Worm (Caenorhabditis elegans): ENCODE measurements around the gene daf-10.

The daf-10 gene

DNA sequence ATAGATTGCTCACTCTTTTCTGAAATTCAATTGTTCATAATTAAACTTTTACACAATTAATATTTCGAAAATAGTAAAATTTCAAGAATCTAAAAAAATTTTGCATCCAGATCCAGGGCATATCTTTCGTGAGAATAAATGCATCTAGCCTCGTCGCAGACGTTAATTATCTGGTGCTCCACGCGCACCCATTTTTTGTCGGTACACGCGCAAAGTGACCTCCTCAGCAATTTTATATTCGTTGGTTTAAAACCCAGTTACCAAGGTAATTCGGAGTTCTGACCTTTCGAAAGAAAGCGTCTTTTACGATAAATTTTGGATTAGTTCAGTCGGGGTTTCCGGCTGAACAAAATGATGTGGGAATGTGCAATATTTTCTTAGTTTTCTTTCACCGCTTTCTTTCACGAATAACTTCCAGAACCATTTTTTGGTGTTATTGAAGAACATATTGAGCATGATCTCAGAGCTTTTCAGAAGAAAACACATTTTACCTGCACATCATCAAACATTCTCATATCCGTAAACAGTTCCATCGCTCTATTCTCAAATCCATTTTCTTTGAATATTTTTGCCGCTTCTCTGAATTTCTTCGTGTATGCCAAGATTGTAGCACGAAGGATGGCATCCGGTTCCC lies 5.7 kb downstream of the daf-10 start:
- TF ChIP-seq nhr-76 (tag; optimal IDR thresholded peaks at IDR 0.05): no peak

DNA sequence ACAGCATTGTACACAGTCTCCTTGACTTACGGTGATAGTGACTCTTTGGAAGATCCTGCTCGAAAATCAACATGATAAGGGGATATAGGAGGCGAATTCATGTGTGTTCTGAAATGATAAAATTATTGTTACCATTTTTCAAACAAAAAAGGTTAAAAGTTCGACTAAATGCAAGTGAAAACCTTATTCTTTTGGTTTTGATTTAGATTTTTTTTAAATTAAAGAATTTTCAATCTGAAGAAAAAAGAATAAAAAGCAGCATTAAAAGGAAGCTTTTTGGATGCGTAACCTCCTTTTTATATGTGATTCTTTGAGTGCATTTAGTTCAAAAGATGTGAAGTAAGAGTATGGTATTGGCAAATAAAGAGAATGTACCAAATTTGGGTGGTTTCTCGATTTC lies 10.6 kb downstream of the daf-10 start, which contains the start of gene delm-1:
TSS of gene delm-1 (minus strand) at position 101 of the 400 bp plus-strand sequence.
- TF ChIP-seq elt-2 (tag; optimal IDR thresholded peaks at IDR 0.05): no peak
- no peak for TF ChIP-seq nhr-76 (tag; optimal IDR thresholded peaks at IDR 0.05)
- no peak for TF ChIP-seq ceh-16 (tag; optimal IDR thresholded peaks at IDR 0.05)
- TF ChIP-seq mml-1 (tag; optimal IDR thresholded peaks at IDR 0.05): no peak
- no peak for TF ChIP-seq skn-1 (tag; optimal IDR thresholded peaks at IDR 0.05)
- TF ChIP-seq unc-62 (GFP tag; optimal IDR thresholded peaks at IDR 0.05): no peak
- TF ChIP-seq eor-1 (tag; optimal IDR thresholded peaks at IDR 0.05): no peak
- TF ChIP-seq ama-1 (optimal IDR thresholded peaks at IDR 0.05): no peak
- TF ChIP-seq ZK546.5 (tag; optimal IDR thresholded peaks at IDR 0.05): no peak
- TF ChIP-seq pha-4 (tag; optimal IDR thresholded peaks at IDR 0.05): no peak
- no peak for TF ChIP-seq nhr-12 (tag; optimal IDR thresholded peaks at IDR 0.05)

DNA sequence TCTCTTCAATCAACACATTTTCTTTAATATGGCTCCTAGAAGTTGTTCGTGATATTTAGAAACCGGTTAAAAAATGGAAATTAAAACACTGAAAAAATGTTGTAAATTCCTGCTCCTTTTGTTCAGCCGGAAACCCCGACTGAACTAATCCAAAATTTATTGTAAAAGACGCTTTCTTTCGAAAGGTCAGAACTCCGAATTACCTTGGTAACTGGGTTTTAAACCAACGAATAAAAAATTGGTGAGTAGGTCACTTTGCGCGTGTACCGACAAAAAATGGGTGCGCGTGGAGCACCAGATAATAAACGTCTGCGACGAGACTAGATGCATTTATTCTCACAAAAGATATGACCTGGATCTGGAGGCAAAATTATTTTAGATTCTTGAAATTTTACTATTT lies 15.4 kb downstream of the daf-10 start:
- TF ChIP-seq snpc-4 (tag; optimal IDR thresholded peaks at IDR 0.05) (peak; percentile 45), nhr-28 (tag; optimal IDR thresholded peaks at IDR 0.05) (no peak)

DNA sequence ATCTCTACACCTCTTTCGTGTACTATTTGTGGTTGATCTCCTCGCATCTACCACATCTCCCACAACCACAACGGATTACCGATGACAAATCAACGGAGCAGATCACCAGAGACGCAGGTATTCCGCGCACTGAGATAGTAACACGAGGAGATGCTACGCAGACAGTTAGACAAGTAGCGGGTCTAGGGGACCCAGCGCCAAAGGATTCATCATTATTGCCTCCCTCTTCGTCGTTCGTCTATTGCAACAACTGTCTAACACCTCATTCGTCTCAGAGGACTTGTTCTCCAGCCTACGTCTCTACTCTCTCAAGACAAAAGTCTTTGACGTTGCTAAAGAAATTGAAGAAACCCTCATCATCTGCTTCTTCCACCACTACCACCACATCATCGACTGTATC lies 24.5 kb downstream of the daf-10 start:
- TF ChIP-seq nhr-11 (tag; optimal IDR thresholded peaks at IDR 0.05) (no peak), lsy-12 (tag; optimal IDR thresholded peaks at IDR 0.05) (no peak), nhr-28 (tag; optimal IDR thresholded peaks at IDR 0.05) (no peak), ceh-9 (tag; optimal IDR thresholded peaks at IDR 0.05) (no peak), pqm-1 (tag; optimal IDR thresholded peaks at IDR 0.05) (no peak), eor-1 (tag; optimal IDR thresholded peaks at IDR 0.05) (no peak), daf-12 (tag; optimal IDR thresholded peaks at IDR 0.05) (no peak), nfya-1 (tag; optimal IDR thresholded peaks at IDR 0.05; ENCODE audit: insufficient read depth) (peak; percentile 46), R02D3.7 (tag; optimal IDR thresholded peaks at IDR 0.05) (no peak), egl-5 (tag; optimal IDR thresholded peaks at IDR 0.05) (peak; percentile 9), tbx-2 (tag; optimal IDR thresholded peaks at IDR 0.05) (no peak), sea-2 (GFP tag; optimal IDR thresholded peaks at IDR 0.05) (no peak), hmg-11 (tag; optimal IDR thresholded peaks at IDR 0.05) (peak; percentile 31), ceh-16 (tag; optimal IDR thresholded peaks at IDR 0.05) (no peak), nhr-23 (tag; optimal IDR thresholded peaks at IDR 0.05) (peak; percentile 65), ztf-4 (tag; optimal IDR thresholded peaks at IDR 0.05) (no peak), nhr-43 (tag; optimal IDR thresholded peaks at IDR 0.05; ENCODE audit: poor library complexity, severe bottlenecking) (peak; percentile 81), aly-2 (tag; optimal IDR thresholded peaks at IDR 0.05) (no peak), ama-1 (optimal IDR thresholded peaks at IDR 0.05) (no peak), nhr-67 (tag; optimal IDR thresholded peaks at IDR 0.05) (no peak), ztf-11 (tag; optimal IDR thresholded peaks at IDR 0.05) (no peak), fos-1 (tag; optimal IDR thresholded peaks at IDR 0.05) (no peak), nhr-76 (tag; optimal IDR thresholded peaks at IDR 0.05) (no peak), fkh-2 (tag; optimal IDR thresholded peaks at IDR 0.05) (no peak), elt-1 (tag; optimal IDR thresholded peaks at IDR 0.05) (no peak), unc-62 (GFP tag; optimal IDR thresholded peaks at IDR 0.05) (no peak), elt-3 (tag; optimal IDR thresholded peaks at IDR 0.05) (peak in 1 of 3 experiments; percentile 29), nhr-25 (tag; optimal IDR thresholded peaks at IDR 0.05) (peak; percentile 63), elt-2 (tag; optimal IDR thresholded peaks at IDR 0.05) (no peak), snpc-4 (tag; optimal IDR thresholded peaks at IDR 0.05) (no peak), pha-4 (tag; optimal IDR thresholded peaks at IDR 0.05) (peak; percentile 4), nhr-237 (tag; optimal IDR thresholded peaks at IDR 0.05) (no peak), fkh-10 (GFP tag; optimal IDR thresholded peaks at IDR 0.05) (no peak), jun-1 (tag; optimal IDR thresholded peaks at IDR 0.05) (peak; percentile 36), lin-15B (tag; optimal IDR thresholded peaks at IDR 0.05) (peak; percentile 31), mdl-1 (tag; optimal IDR thresholded peaks at IDR 0.05) (peak; percentile 42), mml-1 (tag; optimal IDR thresholded peaks at IDR 0.05) (no peak), ceh-28 (tag; optimal IDR thresholded peaks at IDR 0.05) (no peak), nhr-77 (tag; optimal IDR thresholded peaks at IDR 0.05) (no peak), skn-1 (tag; optimal IDR thresholded peaks at IDR 0.05) (no peak), ZK546.5 (tag; optimal IDR thresholded peaks at IDR 0.05) (no peak), ceh-82 (tag; optimal IDR thresholded peaks at IDR 0.05) (no peak), unc-39 (tag; optimal IDR thresholded peaks at IDR 0.05) (no peak), nhr-12 (tag; optimal IDR thresholded peaks at IDR 0.05) (no peak), zag-1 (tag; optimal IDR thresholded peaks at IDR 0.05) (no peak), egl-27 (tag; optimal IDR thresholded peaks at IDR 0.05) (no peak)

Data from whole organism, L3 larva.